Worm (Caenorhabditis elegans) whole organism, mixed stage, embryonic: ENCODE measurements around the gene M03F8.1.

ENCODE experiments used
- bed-3 ChIP-seq: fragments of 200-800 bp; sonication (Bioruptor generic); optimal IDR thresholded peaks from 3 replicates; lab custom pipeline; 2018; ENCODE audit warnings: mild to moderate bottlenecking, missing genetic modification characterization, moderate library complexity, missing compliant biosample characterization
- blmp-1 ChIP-seq: fragments of 150-350 bp; optimal IDR thresholded peaks from 2 replicates; lab custom pipeline; 2014; ENCODE audit warnings: missing biosample characterization, missing genetic modification characterization
- ceh-39 ChIP-seq: fragments of 150-350 bp; optimal IDR thresholded peaks from 2 replicates; lab custom pipeline; 2014; ENCODE audit warnings: missing biosample characterization, missing genetic modification characterization
- ceh-43 ChIP-seq: fragments of 200-800 bp; sonication (Bioruptor generic); optimal IDR thresholded peaks from 2 replicates; lab custom pipeline; 2018; ENCODE audit warnings: mild to moderate bottlenecking, missing genetic modification characterization, moderate library complexity, missing compliant biosample characterization
- ceh-83 ChIP-seq: fragments of 200-800 bp; sonication (Bioruptor generic); optimal IDR thresholded peaks from 2 replicates; lab custom pipeline; 2018; ENCODE audit warnings: mild to moderate bottlenecking, missing genetic modification characterization, missing compliant biosample characterization
- ces-1 ChIP-seq: fragments of 150-350 bp; optimal IDR thresholded peaks from 2 replicates; lab custom pipeline; 2014; ENCODE audit warnings: missing biosample characterization, missing genetic modification reagents, missing genetic modification characterization
- cnd-1 ChIP-seq: fragments of 200-800 bp; sonication (Bioruptor generic); optimal IDR thresholded peaks from 2 replicates; lab custom pipeline; 2018; ENCODE audit warnings: mild to moderate bottlenecking, missing genetic modification characterization, missing compliant biosample characterization
- drap-1 ChIP-seq: fragments of 200-800 bp; sonication (Bioruptor generic); optimal IDR thresholded peaks from 3 replicates; lab custom pipeline; 2018; ENCODE audit warnings: mild to moderate bottlenecking, missing genetic modification characterization, missing compliant biosample characterization
- elt-1 ChIP-seq: sonication (generic microtip); optimal IDR thresholded peaks from 2 replicates; lab custom pipeline; 2017; ENCODE audit warnings: missing genetic modification characterization, mild to moderate bottlenecking, missing compliant biosample characterization, antibody characterized with exemption, moderate library complexity, borderline replicate concordance; ENCODE audit not compliant: insufficient read depth
- elt-3 ChIP-seq: fragments of 150-350 bp; optimal IDR thresholded peaks from 2 replicates; lab custom pipeline; 2014; ENCODE audit warnings: missing biosample characterization, missing genetic modification characterization
- flh-1 ChIP-seq: fragments of 200-800 bp; sonication (Bioruptor generic); optimal IDR thresholded peaks from 2 replicates; lab custom pipeline; 2018; ENCODE audit warnings: mild to moderate bottlenecking, missing genetic modification characterization, moderate library complexity, missing compliant biosample characterization
- ham-2 ChIP-seq: fragments of 200-800 bp; sonication (Bioruptor generic); optimal IDR thresholded peaks from 2 replicates; lab custom pipeline; 2018; ENCODE audit warnings: mild to moderate bottlenecking, missing genetic modification characterization, missing compliant biosample characterization
- lin-13 ChIP-seq: fragments of 150-350 bp; optimal IDR thresholded peaks from 2 replicates; lab custom pipeline; 2014; ENCODE audit warnings: missing biosample characterization, missing genetic modification characterization
- lin-32 ChIP-seq: fragments of 200-800 bp; sonication (Bioruptor generic); optimal IDR thresholded peaks from 2 replicates; lab custom pipeline; 2018; ENCODE audit warnings: mild to moderate bottlenecking, missing genetic modification characterization, missing compliant biosample characterization
- lsy-2 ChIP-seq: fragments of 150-350 bp; optimal IDR thresholded peaks from 2 replicates; lab custom pipeline; 2014; ENCODE audit warnings: missing biosample characterization, missing genetic modification characterization
- mep-1 ChIP-seq: fragments of 150-350 bp; optimal IDR thresholded peaks from 2 replicates; lab custom pipeline; 2017; ENCODE audit warnings: missing biosample characterization, missing genetic modification reagents, missing genetic modification characterization, inconsistent platforms
- mls-2 ChIP-seq: sonication (generic microtip); optimal IDR thresholded peaks from 2 replicates; lab custom pipeline; 2016; ENCODE audit warnings: mild to moderate bottlenecking, missing genetic modification characterization, moderate library complexity, missing compliant biosample characterization
- nhr-12 ChIP-seq: fragments of 150-350 bp; optimal IDR thresholded peaks from 2 replicates; lab custom pipeline; 2014; ENCODE audit warnings: missing biosample characterization, missing genetic modification characterization
- nhr-2 ChIP-seq: fragments of 150-350 bp; optimal IDR thresholded peaks from 2 replicates; lab custom pipeline; 2014; ENCODE audit warnings: missing biosample characterization, missing genetic modification characterization
- nhr-237 ChIP-seq: fragments of 150-350 bp; optimal IDR thresholded peaks from 2 replicates; lab custom pipeline; 2014; ENCODE audit warnings: missing biosample characterization, missing genetic modification characterization
- nhr-28 ChIP-seq: fragments of 150-350 bp; optimal IDR thresholded peaks from 2 replicates; lab custom pipeline; 2014; ENCODE audit warnings: missing biosample characterization, missing genetic modification characterization
- nhr-76 ChIP-seq: sonication (generic microtip); optimal IDR thresholded peaks from 2 replicates; lab custom pipeline; 2017; ENCODE audit warnings: missing biosample characterization, missing genetic modification characterization
- pha-4 ChIP-seq: fragments of 150-350 bp; optimal IDR thresholded peaks from 2 replicates; lab custom pipeline; 2018; ENCODE audit warnings: missing biosample characterization, missing genetic modification reagents, missing genetic modification characterization
- sem-2 ChIP-seq: fragments of 200-800 bp; sonication (Bioruptor generic); optimal IDR thresholded peaks from 2 replicates; lab custom pipeline; 2018; ENCODE audit warnings: mild to moderate bottlenecking, missing genetic modification characterization, missing compliant biosample characterization
- snpc-4 ChIP-seq: fragments of 150-350 bp; optimal IDR thresholded peaks from 2 replicates; lab custom pipeline; 2014; ENCODE audit warnings: missing biosample characterization, missing genetic modification characterization
- sptf-1 ChIP-seq: sonication (generic microtip); optimal IDR thresholded peaks from 2 replicates; lab custom pipeline; 2017; ENCODE audit warnings: mild to moderate bottlenecking, missing genetic modification characterization, moderate library complexity, missing compliant biosample characterization
- unc-62 ChIP-seq: fragments of 150-350 bp; optimal IDR thresholded peaks from 2 replicates; lab custom pipeline; 2014; ENCODE audit warnings: missing biosample characterization, missing genetic modification reagents, missing genetic modification characterization
- zip-8 ChIP-seq: fragments of 150-350 bp; optimal IDR thresholded peaks from 2 replicates; lab custom pipeline; 2014; ENCODE audit warnings: missing biosample characterization, missing genetic modification characterization
- ztf-11 ChIP-seq: fragments of 150-350 bp; optimal IDR thresholded peaks from 2 replicates; lab custom pipeline; 2014; ENCODE audit warnings: missing biosample characterization, missing genetic modification characterization

The M03F8.1 gene

DNA sequence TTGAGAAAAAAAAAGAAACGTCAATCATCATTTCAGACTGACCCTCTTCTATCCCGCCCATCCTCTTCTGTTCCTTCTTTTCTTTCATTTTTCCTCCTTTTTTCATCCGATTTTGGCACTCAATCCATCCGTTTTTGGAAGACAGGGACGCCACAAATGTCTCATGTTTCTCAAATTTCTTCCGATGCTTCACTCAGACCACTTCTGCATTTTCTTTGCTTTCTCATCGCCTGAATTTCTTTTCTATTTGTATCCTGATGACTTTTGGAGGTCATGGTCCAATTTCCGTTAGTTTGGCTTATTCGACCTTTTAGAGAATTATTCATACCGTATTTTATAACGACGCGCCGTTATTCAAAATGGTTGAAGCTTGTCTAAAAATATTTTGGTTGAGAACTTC, 21.3 kb downstream of the M03F8.1 start:
- no peak for TF ChIP-seq nhr-76 (tag; lab: Kevin White, UChicago)
- TF ChIP-seq snpc-4 (tag; lab: Kevin White, UChicago): no peak
- TF ChIP-seq nhr-28 (tag; lab: Kevin White, UChicago): no peak
- no peak for TF ChIP-seq cnd-1
- TF ChIP-seq lin-32 (GFP tag; lab: Kevin White, UChicago): no peak
- TF ChIP-seq drap-1 (GFP tag; lab: Kevin White, UChicago): no peak
- no peak for TF ChIP-seq ces-1
- TF ChIP-seq lsy-2 (tag; lab: Kevin White, UChicago): no peak
- no peak for TF ChIP-seq pha-4

DNA sequence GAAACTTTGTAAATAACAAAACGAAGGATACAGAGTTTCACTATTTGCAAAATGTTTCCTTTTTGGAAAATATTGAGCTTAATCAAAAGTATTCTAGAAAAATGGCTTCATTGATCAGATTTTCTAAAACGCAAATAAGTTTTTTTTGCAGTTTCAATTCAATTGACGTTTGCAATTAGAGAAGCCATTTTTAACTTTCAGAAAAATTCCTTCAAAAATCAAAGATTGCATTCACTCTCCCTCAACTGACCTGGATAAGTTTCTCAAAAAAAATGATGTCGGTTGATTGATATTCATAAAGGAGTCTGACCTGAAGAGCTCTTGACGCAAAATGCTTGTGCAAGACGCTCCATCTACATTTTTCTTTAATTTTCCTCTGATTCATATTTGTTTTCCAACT, 22.5 kb downstream of the M03F8.1 start:
- TF ChIP-seq lin-13 (tag; lab: Kevin White, UChicago) (no peak), cnd-1 (no peak), mls-2 (tag; lab: Kevin White, UChicago) (no peak), lsy-2 (tag; lab: Kevin White, UChicago) (no peak), mep-1 (tag; lab: Kevin White, UChicago) (no peak), elt-3 (no peak), ham-2 (GFP tag; lab: Kevin White, UChicago) (no peak), bed-3 (no peak), nhr-2 (tag; lab: Kevin White, UChicago) (no peak), drap-1 (GFP tag; lab: Kevin White, UChicago) (no peak), pha-4 (no peak), ztf-11 (tag; lab: Kevin White, UChicago) (no peak), nhr-237 (tag; lab: Kevin White, UChicago) (no peak)
- TF ChIP-seq, all 35 proteins: peak for 0

DNA sequence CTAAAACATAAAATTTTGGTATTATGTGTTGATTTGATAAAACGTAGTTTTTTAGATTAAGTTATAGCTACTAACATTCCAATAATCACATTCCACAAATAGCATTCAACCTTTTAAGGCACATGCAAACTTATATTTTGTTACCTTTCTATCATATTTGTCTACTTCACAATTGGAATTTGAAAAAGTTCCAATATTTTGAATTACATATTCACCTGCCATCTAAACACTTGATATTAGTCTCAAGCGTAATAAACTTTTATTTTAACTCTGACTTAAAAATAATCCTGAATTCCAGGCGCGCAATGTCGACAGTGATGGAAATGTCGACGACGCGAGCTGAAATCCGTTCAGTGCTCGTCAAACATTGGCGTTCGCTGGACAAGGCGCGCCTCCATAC, 24.5 kb downstream of the M03F8.1 start, which contains the start of gene acy-2:
acy-2 (plus strand) TSS at position 301 of the 400 bp plus-strand sequence.
- no peak for TF ChIP-seq flh-1 (GFP tag; lab: Kevin White, UChicago)
- TF ChIP-seq nhr-76 (tag; lab: Kevin White, UChicago): no peak
- TF ChIP-seq ceh-83 (GFP tag; lab: Kevin White, UChicago): no peak
- no peak for TF ChIP-seq bed-3
- no peak for TF ChIP-seq zip-8 (tag; lab: Kevin White, UChicago)
- no peak for TF ChIP-seq drap-1 (GFP tag; lab: Kevin White, UChicago)
- no peak for TF ChIP-seq ceh-43 (GFP tag; lab: Kevin White, UChicago)
- no peak for TF ChIP-seq blmp-1 (tag; lab: Kevin White, UChicago)
- TF ChIP-seq nhr-2 (tag; lab: Kevin White, UChicago): no peak
- TF ChIP-seq nhr-28 (tag; lab: Kevin White, UChicago): no peak
- no peak for TF ChIP-seq unc-62 (GFP tag; lab: Kevin White, UChicago)

- TF ChIP-seq sem-2 (GFP tag; lab: Kevin White, UChicago): no peak
- no peak for TF ChIP-seq ztf-11 (tag; lab: Kevin White, UChicago)
- TF ChIP-seq ceh-43 (GFP tag; lab: Kevin White, UChicago): no peak
- TF ChIP-seq ceh-39 (tag; lab: Kevin White, UChicago): no peak
- no peak for TF ChIP-seq lin-13 (tag; lab: Kevin White, UChicago)
- no peak for TF ChIP-seq nhr-76 (tag; lab: Kevin White, UChicago)
- no peak for TF ChIP-seq blmp-1 (tag; lab: Kevin White, UChicago)
- TF ChIP-seq ces-1: no peak
- no peak for TF ChIP-seq elt-3
- no peak for TF ChIP-seq ceh-83 (GFP tag; lab: Kevin White, UChicago)
- no peak for TF ChIP-seq snpc-4 (tag; lab: Kevin White, UChicago)
- TF ChIP-seq sptf-1: no peak
- no peak for TF ChIP-seq bed-3
- no peak for TF ChIP-seq unc-62 (GFP tag; lab: Kevin White, UChicago)
- no peak for TF ChIP-seq flh-1 (GFP tag; lab: Kevin White, UChicago)
- TF ChIP-seq nhr-12 (tag; lab: Kevin White, UChicago): no peak
Measured at ce11 chrV:5982722-5983121, 31.5 kb downstream of the M03F8.1 start.

DNA sequence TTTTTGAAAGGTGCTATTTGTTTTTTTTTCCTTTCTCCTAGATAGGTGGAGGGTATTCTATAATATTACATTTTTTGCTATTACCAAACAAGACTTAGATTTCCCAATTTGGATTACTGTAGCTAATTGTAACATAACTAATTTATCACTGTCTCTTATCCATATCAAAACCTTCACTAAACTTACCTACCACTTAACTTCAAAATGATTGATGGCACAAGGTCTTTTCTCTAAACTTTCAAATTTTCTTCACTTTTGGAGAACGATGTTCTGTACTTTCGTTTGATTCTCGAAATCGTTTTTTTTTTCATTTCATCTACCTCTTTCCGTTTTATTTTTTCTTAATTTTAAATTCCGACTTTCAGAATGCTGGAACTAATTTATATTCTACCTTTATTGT, 32.1 kb downstream of the M03F8.1 start, which contains the start of gene dhs-16:
dhs-16 (plus strand) TSS at position 366 of the 400 bp plus-strand sequence.
- TF ChIP-seq nhr-28 (tag; lab: Kevin White, UChicago): no peak
- no peak for TF ChIP-seq drap-1 (GFP tag; lab: Kevin White, UChicago)
- no peak for TF ChIP-seq snpc-4 (tag; lab: Kevin White, UChicago)
- TF ChIP-seq nhr-237 (tag; lab: Kevin White, UChicago): no peak
- TF ChIP-seq nhr-2 (tag; lab: Kevin White, UChicago): no peak
- no peak for TF ChIP-seq unc-62 (GFP tag; lab: Kevin White, UChicago)
- no peak for TF ChIP-seq nhr-12 (tag; lab: Kevin White, UChicago)
- TF ChIP-seq lin-13 (tag; lab: Kevin White, UChicago): no peak
- no peak for TF ChIP-seq mep-1 (tag; lab: Kevin White, UChicago)
- no peak for TF ChIP-seq flh-1 (GFP tag; lab: Kevin White, UChicago)
- TF ChIP-seq elt-1 (tag; lab: Kevin White, UChicago): no peak
- no peak for TF ChIP-seq zip-8 (tag; lab: Kevin White, UChicago)
- no peak for TF ChIP-seq bed-3
